Fruit fly (Drosophila melanogaster) whole organism, embryonic: Measurements from ENCODE around the gene Rpp14a.

Source experiments
- CG10366 ChIP-seq: fragments of 200-800 bp; sonication (Bioruptor generic); IDR thresholded peaks from 2 replicates; pipeline ENCODE4 v1.3.6; 2022; ENCODE audit warnings: missing biosample characterization, missing genetic modification characterization
- CG10565 ChIP-seq: fragments of 200-800 bp; sonication (Bioruptor generic); optimal IDR thresholded peaks from 3 replicates; lab custom pipeline; 2016; ENCODE audit warnings: missing biosample characterization, mild to moderate bottlenecking, missing genetic modification characterization
- CG11696 ChIP-seq: fragments of 200-800 bp; sonication (Bioruptor generic); IDR thresholded peaks from 2 replicates; pipeline ENCODE4 v1.3.6; 2022; ENCODE audit warnings: missing biosample characterization, missing genetic modification characterization
- CG13624 ChIP-seq: fragments of 200-800 bp; sonication (Bioruptor generic); optimal IDR thresholded peaks from 2 replicates; lab custom pipeline; 2016; ENCODE audit warnings: missing biosample characterization, missing genetic modification characterization
- CG15011 ChIP-seq: fragments of 200-800 bp; sonication (Bioruptor generic); optimal IDR thresholded peaks from 3 replicates; lab custom pipeline; 2018; ENCODE audit warnings: missing biosample characterization, mild to moderate bottlenecking, missing genetic modification characterization
- CG17361 ChIP-seq: fragments of 200-800 bp; sonication (Bioruptor generic); IDR thresholded peaks from 3 replicates; pipeline ENCODE4 v1.3.6; 2022; ENCODE audit warnings: missing biosample characterization, missing genetic modification characterization
- CG17385 ChIP-seq: fragments of 200-800 bp; sonication (Bioruptor generic); optimal IDR thresholded peaks from 3 replicates; lab custom pipeline; 2018; ENCODE audit warnings: missing biosample characterization, mild to moderate bottlenecking, missing genetic modification characterization
- CG18599 ChIP-seq: fragments of 200-800 bp; sonication (Bioruptor generic); optimal IDR thresholded peaks from 3 replicates; lab custom pipeline; 2017; ENCODE audit warnings: missing biosample characterization, missing genetic modification characterization, mild to moderate bottlenecking, moderate library complexity, missing genetic modification reagents
- CG2129 ChIP-seq: fragments of 200-800 bp; sonication (Bioruptor generic); IDR thresholded peaks from 2 replicates; pipeline ENCODE4 v1.3.6; 2022; ENCODE audit warnings: missing biosample characterization, missing genetic modification characterization; ENCODE audit not compliant: partially characterized antibody
- CG33213 ChIP-seq: fragments of 200-800 bp; sonication (Bioruptor generic); optimal IDR thresholded peaks from 3 replicates; lab custom pipeline; 2016; ENCODE audit warnings: missing biosample characterization, missing genetic modification characterization
- CG5180 ChIP-seq: fragments of 200-800 bp; sonication (Bioruptor generic); optimal IDR thresholded peaks from 3 replicates; lab custom pipeline; 2017; ENCODE audit warnings: missing biosample characterization, missing genetic modification characterization, mild to moderate bottlenecking, moderate library complexity, missing genetic modification reagents
- CG6175 ChIP-seq: fragments of 200-800 bp; sonication (Bioruptor generic); IDR thresholded peaks from 3 replicates; pipeline ENCODE4 v1.3.6; 2022; ENCODE audit warnings: missing biosample characterization, missing genetic modification characterization
- CG6272 ChIP-seq: fragments of 200-800 bp; sonication (Bioruptor generic); IDR thresholded peaks from 2 replicates; pipeline ENCODE4 v1.3.6; 2022; ENCODE audit warnings: missing biosample characterization, missing genetic modification characterization
- CG8281 ChIP-seq: fragments of 200-800 bp; sonication (Bioruptor generic); optimal IDR thresholded peaks from 2 replicates; lab custom pipeline; 2018; ENCODE audit warnings: missing biosample characterization, mild to moderate bottlenecking, missing genetic modification characterization, moderate library complexity
- CG9797 ChIP-seq: fragments of 200-800 bp; sonication (Bioruptor generic); optimal IDR thresholded peaks from 3 replicates; lab custom pipeline; 2018; ENCODE audit warnings: missing biosample characterization, mild to moderate bottlenecking, missing genetic modification characterization
- Dref ChIP-seq: fragments of 200-800 bp; sonication (Bioruptor generic); IDR thresholded peaks from 2 replicates; pipeline ENCODE4 v1.3.6; 2022; ENCODE audit warnings: missing biosample characterization, missing genetic modification characterization
- Drgx ChIP-seq: fragments of 200-800 bp; sonication (Bioruptor generic); IDR thresholded peaks from 2 replicates; pipeline ENCODE4 v1.3.6; 2022; ENCODE audit warnings: missing biosample characterization, missing genetic modification characterization
- Hr39 ChIP-seq: fragments of >200 bp; optimal IDR thresholded peaks from 2 replicates; lab custom pipeline; 2017
- Med ChIP-seq: fragments of 200-800 bp; sonication (Bioruptor generic); peaks from one replicate; lab custom pipeline; 2016; ENCODE audit warnings: missing biosample characterization, missing genetic modification characterization, mild to moderate bottlenecking, inconsistent platforms, moderate library complexity
- Myb ChIP-seq: fragments of 200-800 bp; sonication (Bioruptor generic); optimal IDR thresholded peaks from 2 replicates; lab custom pipeline; 2016; ENCODE audit warnings: missing biosample characterization, missing genetic modification characterization
- NK7.1 ChIP-seq: fragments of 200-800 bp; sonication (Bioruptor generic); optimal IDR thresholded peaks from 3 replicates; lab custom pipeline; 2016; ENCODE audit warnings: missing biosample characterization, missing genetic modification characterization
- Pdp1 ChIP-seq, 2 experiments: fragments of 200-800 bp; sonication (Bioruptor generic); optimal IDR thresholded peaks; 3 replicates each; lab custom pipeline; 2016; ENCODE audit warnings: missing biosample characterization in 2 of 2, missing genetic modification characterization in 2 of 2, mild to moderate bottlenecking in 1 of 2, moderate library complexity in 1 of 2
- Sin3A ChIP-seq: fragments of >200 bp; optimal IDR thresholded peaks from 2 replicates; lab custom pipeline; 2018
- Stat92E ChIP-seq, 3 experiments: fragments of >200 bp in 2 of 3; fragments of 200-800 bp in 1 of 3; sonication (Bioruptor generic) in 1 of 3; optimal IDR thresholded peaks; 2 replicates each; lab custom pipeline; 2017 to 2019; ENCODE audit warnings: missing biosample characterization in 3 of 3, missing genetic modification characterization in 3 of 3, mild to moderate bottlenecking in 1 of 3, moderate library complexity in 1 of 3
- Trl ChIP-seq, 3 experiments: fragments of >200 bp in 2 of 3; fragments of 200-800 bp in 1 of 3; sonication (Bioruptor generic) in 1 of 3; optimal IDR thresholded peaks; 2 replicates in 1 of 3; 3 replicates in 2 of 3; lab custom pipeline; 2016 to 2017; ENCODE audit warnings: missing biosample characterization in 1 of 3, missing genetic modification characterization in 1 of 3
- abd-A ChIP-seq: fragments of 200-800 bp; sonication (Bioruptor generic); optimal IDR thresholded peaks from 3 replicates; lab custom pipeline; 2019; ENCODE audit warnings: missing biosample characterization, mild to moderate bottlenecking, missing genetic modification characterization, moderate library complexity
- ara ChIP-seq: fragments of 200-800 bp; sonication (Bioruptor generic); IDR thresholded peaks from 2 replicates; pipeline ENCODE4 v1.3.6; 2022; ENCODE audit warnings: missing biosample characterization, missing genetic modification characterization
- ash1 ChIP-seq: fragments of 200-800 bp; sonication (Bioruptor generic); optimal IDR thresholded peaks from 2 replicates; lab custom pipeline; 2018; ENCODE audit warnings: missing biosample characterization, mild to moderate bottlenecking, missing genetic modification characterization
- az2 ChIP-seq: fragments of 200-800 bp; sonication (Bioruptor generic); optimal IDR thresholded peaks from 3 replicates; lab custom pipeline; 2016; ENCODE audit warnings: missing biosample characterization, missing genetic modification characterization
- cg ChIP-seq: fragments of 200-800 bp; sonication (Bioruptor generic); optimal IDR thresholded peaks from 3 replicates; lab custom pipeline; 2019; ENCODE audit warnings: missing biosample characterization, mild to moderate bottlenecking, missing genetic modification characterization, moderate library complexity
- chinmo ChIP-seq: fragments of 200-800 bp; sonication (Bioruptor generic); IDR thresholded peaks from 4 replicates; pipeline ENCODE4 v1.3.6; 2022; ENCODE audit warnings: missing biosample characterization, missing genetic modification characterization; ENCODE audit not compliant: partially characterized antibody
- crol ChIP-seq: fragments of 200-800 bp; sonication (Bioruptor generic); IDR thresholded peaks from 2 replicates; pipeline ENCODE4 v1.3.6; 2022; ENCODE audit warnings: missing biosample characterization, missing genetic modification characterization
- eyg ChIP-seq: fragments of 200-800 bp; sonication (Bioruptor generic); optimal IDR thresholded peaks from 3 replicates; lab custom pipeline; 2016; ENCODE audit warnings: missing biosample characterization, missing genetic modification characterization
- jing ChIP-seq: fragments of 200-800 bp; sonication (Bioruptor generic); optimal IDR thresholded peaks from 2 replicates; lab custom pipeline; 2018; ENCODE audit warnings: missing biosample characterization, mild to moderate bottlenecking, missing genetic modification characterization
- knrl ChIP-seq: fragments of 200-800 bp; sonication (Bioruptor generic); IDR thresholded peaks from 3 replicates; pipeline ENCODE4 v1.3.6; 2022; ENCODE audit warnings: missing biosample characterization, missing genetic modification characterization; ENCODE audit not compliant: partially characterized antibody
- lilli ChIP-seq: fragments of 200-800 bp; sonication (Bioruptor generic); optimal IDR thresholded peaks from 3 replicates; lab custom pipeline; 2016; ENCODE audit warnings: missing biosample characterization, missing genetic modification characterization
- odd ChIP-seq: fragments of 200-800 bp; sonication (Bioruptor generic); optimal IDR thresholded peaks from 2 replicates; lab custom pipeline; 2017; ENCODE audit warnings: missing biosample characterization, mild to moderate bottlenecking, missing genetic modification characterization
- pb ChIP-seq: fragments of 200-800 bp; sonication (Bioruptor generic); optimal IDR thresholded peaks from 3 replicates; lab custom pipeline; 2016; ENCODE audit warnings: missing biosample characterization, missing genetic modification characterization
- prd ChIP-seq, 3 experiments: fragments of >200 bp in 2 of 3; fragments of 200-800 bp in 1 of 3; sonication (Bioruptor generic) in 1 of 3; optimal IDR thresholded peaks in 2 of 3; IDR thresholded peaks in 1 of 3; 2 replicates in 2 of 3; 3 replicates in 1 of 3; pipeline versions ENCODE4 v1.3.6 to Lab custom; 2017 to 2022; ENCODE audit warnings: missing biosample characterization in 1 of 3, missing genetic modification characterization in 1 of 3
- repo ChIP-seq: fragments of 200-800 bp; sonication (Bioruptor generic); optimal IDR thresholded peaks from 2 replicates; lab custom pipeline; 2016; ENCODE audit warnings: missing biosample characterization, missing genetic modification characterization
- sens ChIP-seq: fragments of 200-800 bp; sonication (Bioruptor generic); peaks from one replicate; lab custom pipeline; 2016; ENCODE audit warnings: missing biosample characterization, missing genetic modification characterization
- shn ChIP-seq: fragments of 200-800 bp; sonication (Bioruptor generic); optimal IDR thresholded peaks from 3 replicates; lab custom pipeline; 2016; ENCODE audit warnings: missing biosample characterization, missing genetic modification characterization
- tio ChIP-seq: fragments of 200-800 bp; sonication (Bioruptor generic); optimal IDR thresholded peaks from 2 replicates; lab custom pipeline; 2017; ENCODE audit warnings: missing biosample characterization, missing genetic modification characterization, inconsistent platforms

Rpp14a gene

DNA sequence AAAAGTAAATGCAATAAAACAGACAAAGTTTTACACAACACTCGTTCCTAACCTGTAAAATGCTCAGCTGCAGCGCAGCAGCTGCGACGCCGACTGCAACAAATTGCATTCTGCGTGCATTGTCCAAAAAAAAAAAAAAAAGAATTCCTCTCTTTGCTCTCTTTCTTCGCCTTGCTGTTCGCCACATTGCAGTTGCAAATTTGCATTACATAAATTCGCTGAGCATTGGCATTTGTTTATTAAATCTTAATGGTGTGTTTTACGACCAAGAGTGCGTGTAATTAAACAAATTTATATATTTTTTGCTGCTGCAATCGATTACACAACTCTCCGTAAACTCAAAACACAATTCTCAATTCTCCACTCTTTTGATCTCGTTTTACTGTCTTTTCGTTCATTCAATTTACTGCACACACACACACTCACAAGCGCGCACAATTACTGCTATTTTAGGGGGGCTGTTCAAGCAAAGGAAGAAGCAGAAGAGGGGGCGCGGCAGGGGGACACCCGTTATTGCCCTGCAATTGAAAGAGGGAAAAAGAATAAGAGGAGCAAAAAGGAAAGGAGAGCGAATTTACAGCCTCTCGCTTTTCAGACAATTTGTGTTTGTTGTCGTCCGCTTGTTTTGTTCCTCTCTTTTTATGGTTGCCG is 43.8 kb downstream of the Rpp14a start:
- TF ChIP-seq pb (GFP tag; lab: Kevin White, UChicago) = no peak
- no peak for TF ChIP-seq Stat92E (GFP tag; optimal IDR thresholded peaks at IDR 0.05; lab: Kevin White, UChicago)
- TF ChIP-seq CG10565 = no peak
- TF ChIP-seq ash1 (GFP tag; lab: Kevin White, UChicago) = no peak
- TF ChIP-seq CG8281 (tag; lab: Kevin White, UChicago) = no peak
- TF ChIP-seq CG13624 (GFP tag; lab: Kevin White, UChicago) = no peak
- TF ChIP-seq Hr39 (lab: Kevin White, UChicago) = peak; percentile 79
- TF ChIP-seq CG17385 = peak; percentile 12
- peak; percentile 66 for TF ChIP-seq sens
- TF ChIP-seq abd-A (tag; lab: Kevin White, UChicago) = peak; percentile 82
- peak; percentile 44 for TF ChIP-seq Med
- TF ChIP-seq az2 (GFP tag; lab: Kevin White, UChicago) = no peak
- no peak for TF ChIP-seq Dref (GFP tag; lab: Robert Waterston, UW)
- TF ChIP-seq jing (GFP tag; lab: Kevin White, UChicago) = no peak
- TF ChIP-seq Trl (optimal IDR thresholded peaks at IDR 0.05; lab: Kevin White, UChicago) = peak in 1 of 2 experiments; percentile 11
- no peak for TF ChIP-seq Trl (GFP tag; optimal IDR thresholded peaks at IDR 0.05; lab: Kevin White, UChicago)
- TF ChIP-seq crol (GFP tag; lab: Robert Waterston, UW) = peak; percentile 80
- 0 out of 4 replicates have a peak, but pooled peaks have one; percentile 35 for TF ChIP-seq chinmo (GFP tag; lab: Robert Waterston, UW)
- TF ChIP-seq cg (GFP tag; lab: Kevin White, UChicago) = peak; percentile 4
- no peak for TF ChIP-seq CG9797 (GFP tag; lab: Kevin White, UChicago)
- TF ChIP-seq, all 482 proteins: peak for 9

DNA sequence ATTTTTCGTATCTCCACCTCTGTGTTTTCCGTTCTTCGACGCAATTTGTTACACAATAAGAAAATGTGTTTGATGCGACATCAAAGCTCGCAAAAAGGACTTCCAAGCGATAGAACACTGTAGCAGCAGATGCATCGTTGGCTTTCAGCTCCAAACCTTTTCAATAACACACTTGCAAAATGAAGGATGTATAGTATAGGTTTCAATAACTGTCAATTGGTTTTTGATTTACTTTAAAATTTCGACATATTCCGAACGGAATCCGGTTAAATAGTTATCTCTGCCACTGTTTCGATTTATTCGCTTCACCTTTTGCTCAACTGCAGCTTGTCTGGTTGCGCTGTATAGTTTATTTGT is 44.3 kb downstream of the Rpp14a start:
- TF ChIP-seq shn (GFP tag; lab: Kevin White, UChicago) = no peak
- TF ChIP-seq Pdp1 (GFP tag; optimal IDR thresholded peaks at IDR 0.05; lab: Kevin White, UChicago) = peak in 1 of 2 experiments; percentile 11
- 0 out of 2 replicates have a peak, but pooled peaks have one; percentile 13 for TF ChIP-seq Drgx

dm6 chr3R:30101389-30101935 is 44.8 kb downstream of the Rpp14a start:
- TF ChIP-seq prd (optimal IDR thresholded peaks at IDR 0.05; lab: Kevin White, UChicago) (no peak), prd (GFP tag; IDR thresholded peaks at IDR 0.05; lab: Robert Waterston, UW) (peak; percentile 27; the same call in 1 of the 3 replicates), CG2129 (GFP tag; lab: Robert Waterston, UW) (no peak), Med (peak; percentile 51), Sin3A (lab: Kevin White, UChicago) (no peak), eyg (GFP tag; lab: Kevin White, UChicago) (no peak), crol (GFP tag; lab: Robert Waterston, UW) (no peak), NK7.1 (no peak), Drgx (peak; percentile 52), repo (no peak), lilli (no peak), CG15011 (GFP tag; lab: Kevin White, UChicago) (no peak), CG11696 (GFP tag; lab: Robert Waterston, UW) (peak; percentile 70)

dm6 chr3R:30102806-30103619 is 46.4 kb downstream of the Rpp14a start:
- TF ChIP-seq CG10366 = peak; percentile 71
- no peak for TF ChIP-seq CG5180 (GFP tag; lab: Kevin White, UChicago)
- no peak for TF ChIP-seq CG33213 (GFP tag; lab: Kevin White, UChicago)
- TF ChIP-seq CG6175 (GFP tag; lab: Robert Waterston, UW) = no peak
- no peak for TF ChIP-seq CG17361 (GFP tag; lab: Robert Waterston, UW)
- TF ChIP-seq tio = no peak
- no peak for TF ChIP-seq Myb (GFP tag; lab: Kevin White, UChicago)
- no peak for TF ChIP-seq CG6272 (GFP tag; lab: Robert Waterston, UW)
- no peak for TF ChIP-seq Pdp1 (GFP tag; optimal IDR thresholded peaks at IDR 0.05; lab: Kevin White, UChicago)
- no peak for TF ChIP-seq CG9797 (GFP tag; lab: Kevin White, UChicago)
- no peak for TF ChIP-seq ara (GFP tag; lab: Robert Waterston, UW)
- TF ChIP-seq knrl (GFP tag; lab: Robert Waterston, UW) = no peak
- TF ChIP-seq odd (GFP tag; lab: Kevin White, UChicago) = peak; percentile 27
- TF ChIP-seq CG18599 (GFP tag; lab: Kevin White, UChicago) = peak; percentile 68
